Fruit fly (Drosophila melanogaster) whole organism, prepupa: ENCODE data around the gene CG15629.

Experiments used
- Blimp-1 ChIP-seq: fragments of 200-800 bp; sonication (Bioruptor generic); optimal IDR thresholded peaks from 3 replicates; lab custom pipeline; 2017; ENCODE audit warnings: missing biosample characterization, missing genetic modification characterization, mild to moderate bottlenecking, moderate library complexity, missing genetic modification reagents
- CG6163 ChIP-seq: fragments of 200-800 bp; sonication (Bioruptor generic); IDR thresholded peaks from 3 replicates; pipeline ENCODE4 v1.3.6; 2022; ENCODE audit warnings: missing biosample characterization, missing genetic modification characterization
- CG6854 ChIP-seq: fragments of 200-800 bp; sonication (Bioruptor generic); optimal IDR thresholded peaks from 2 replicates; lab custom pipeline; 2017; ENCODE audit warnings: missing biosample characterization, mild to moderate bottlenecking, missing genetic modification characterization
- Hr38 ChIP-seq: sonication (Bioruptor generic); optimal IDR thresholded peaks from 2 replicates; lab custom pipeline; 2016; ENCODE audit warnings: missing biosample characterization, missing genetic modification characterization
- Hr39 ChIP-seq: fragments of 200-800 bp; sonication (Bioruptor generic); optimal IDR thresholded peaks from 2 replicates; lab custom pipeline; 2016; ENCODE audit warnings: missing biosample characterization, missing genetic modification characterization
- OdsH ChIP-seq: fragments of 200-800 bp; sonication (Bioruptor generic); optimal IDR thresholded peaks from 3 replicates; lab custom pipeline; 2016; ENCODE audit warnings: missing biosample characterization, missing genetic modification characterization
- dac ChIP-seq: fragments of 200-800 bp; sonication (Bioruptor generic); optimal IDR thresholded peaks from 2 replicates; lab custom pipeline; 2017; ENCODE audit warnings: missing biosample characterization, mild to moderate bottlenecking, missing genetic modification characterization
- fd85E ChIP-seq: fragments of 200-800 bp; sonication (Bioruptor generic); optimal IDR thresholded peaks from 3 replicates; lab custom pipeline; 2016; ENCODE audit warnings: missing biosample characterization, missing genetic modification characterization
- net ChIP-seq: fragments of 200-800 bp; sonication (Bioruptor generic); optimal IDR thresholded peaks from 3 replicates; lab custom pipeline; 2016; ENCODE audit warnings: missing biosample characterization, missing genetic modification characterization
- salr ChIP-seq, 2 experiments: fragments of 200-800 bp; sonication (Bioruptor generic); optimal IDR thresholded peaks; 3 replicates each; lab custom pipeline; 2016 to 2018; ENCODE audit warnings: missing biosample characterization in 2 of 2, missing genetic modification characterization in 2 of 2, mild to moderate bottlenecking in 1 of 2
- spab ChIP-seq: fragments of 200-800 bp; sonication (Bioruptor generic); optimal IDR thresholded peaks from 2 replicates; lab custom pipeline; 2017; ENCODE audit warnings: missing biosample characterization, mild to moderate bottlenecking, missing genetic modification characterization, missing genetic modification reagents
- ss ChIP-seq, 2 experiments: fragments of 200-800 bp; sonication (Bioruptor generic); optimal IDR thresholded peaks; 2 replicates in 1 of 2; 3 replicates in 1 of 2; lab custom pipeline; 2017 to 2018; ENCODE audit warnings: mild to moderate bottlenecking in 2 of 2, missing biosample characterization in 2 of 2, missing genetic modification characterization in 2 of 2, moderate library complexity in 1 of 2

- TF ChIP-seq spab (GFP tag; lab: Kevin White, UChicago): no peak
- TF ChIP-seq Hr39: no peak
- TF ChIP-seq OdsH (GFP tag; lab: Kevin White, UChicago): no peak
- TF ChIP-seq CG6854 (GFP tag; lab: Kevin White, UChicago): no peak
- no peak for TF ChIP-seq salr (GFP tag; optimal IDR thresholded peaks at IDR 0.05; lab: Kevin White, UChicago)
- TF ChIP-seq Blimp-1: no peak
- no peak for TF ChIP-seq ss (GFP tag; optimal IDR thresholded peaks at IDR 0.05; lab: Kevin White, UChicago)
- no peak for TF ChIP-seq CG6163 (GFP tag; lab: Robert Waterston, UW)
- TF ChIP-seq fd85E: no peak
- TF ChIP-seq Hr38 (GFP tag; lab: Kevin White, UChicago): no peak
- no peak for TF ChIP-seq dac
- TF ChIP-seq net (GFP tag; lab: Kevin White, UChicago): no peak
Measured at dm6 chr2L:4794524-4794804, 18.3 kb upstream of the CG15629 start, which contains the start of gene CG3294.
